Worm (Caenorhabditis elegans): ENCODE results near the gene ssl-1.

The ssl-1 gene

ce11 chrIII:12673382-12673970 lies 40.9 kb upstream of the ssl-1 start, which contains the start of the genes taf-7.2 and elpc-2 (continued):
- no peak for TF ChIP-seq efl-3 (GFP tag; optimal IDR thresholded peaks at IDR 0.05)
- TF ChIP-seq tbx-2 (tag; optimal IDR thresholded peaks at IDR 0.05) = peak; percentile 81
- peak; percentile 83 for TF ChIP-seq nhr-90 (tag; optimal IDR thresholded peaks at IDR 0.05; ENCODE audit: poor library complexity)
- TF ChIP-seq sup-37 (GFP tag; optimal IDR thresholded peaks at IDR 0.05) = no peak
- no peak for TF ChIP-seq snpc-4 (tag; optimal IDR thresholded peaks at IDR 0.05)
- TF ChIP-seq mab-9 (GFP tag; IDR thresholded peaks at IDR 0.05) = no peak
- TF ChIP-seq nhr-28 (tag; optimal IDR thresholded peaks at IDR 0.05) = no peak
- TF ChIP-seq mef-2 (tag; optimal IDR thresholded peaks at IDR 0.05) = no peak
- peak; percentile 13 for TF ChIP-seq fkh-8 (tag; optimal IDR thresholded peaks at IDR 0.05)
- TF ChIP-seq lin-35 (GFP tag; optimal IDR thresholded peaks at IDR 0.05) = no peak
- peak; percentile 53 for TF ChIP-seq mep-1 (tag; optimal IDR thresholded peaks at IDR 0.05)
- TF ChIP-seq ets-5 (GFP tag; IDR thresholded peaks at IDR 0.05) = no peak
- TF ChIP-seq C04F5.9 (tag; optimal IDR thresholded peaks at IDR 0.05) = peak; percentile 57
- peak; percentile 37 to 51 for TF ChIP-seq efl-1 (optimal IDR thresholded peaks at IDR 0.05)
- TF ChIP-seq efl-1 (GFP tag; optimal IDR thresholded peaks at IDR 0.05 in 1 of 2) = peak; percentile 57 to 86
- peak; percentile 68 for TF ChIP-seq dsc-1 (tag; optimal IDR thresholded peaks at IDR 0.05)
- TF ChIP-seq ceh-90 (tag; optimal IDR thresholded peaks at IDR 0.05) = peak; percentile 94
- TF ChIP-seq pqm-1 (tag; optimal IDR thresholded peaks at IDR 0.05) = no peak
- no peak for TF ChIP-seq blmp-1 (tag; optimal IDR thresholded peaks at IDR 0.05)
- peak; percentile 90 for TF ChIP-seq irx-1 (tag; optimal IDR thresholded peaks at IDR 0.05)

ce11 chrIII:12680266-12680665 lies 34.1 kb upstream of the ssl-1 start:
- no peak for TF ChIP-seq rnt-1 (tag; optimal IDR thresholded peaks at IDR 0.05)
- no peak for TF ChIP-seq mdl-1 (tag; optimal IDR thresholded peaks at IDR 0.05)
- no peak for TF ChIP-seq ceh-82 (tag; optimal IDR thresholded peaks at IDR 0.05)
- TF ChIP-seq unc-98 (GFP tag; IDR thresholded peaks at IDR 0.05) = no peak
- no peak for TF ChIP-seq elt-3 (tag; optimal IDR thresholded peaks at IDR 0.05)
- TF ChIP-seq C34B4.2 (tag; optimal IDR thresholded peaks at IDR 0.05) = no peak
- no peak for TF ChIP-seq lir-3 (tag; optimal IDR thresholded peaks at IDR 0.05; ENCODE audit: poor library complexity)
- TF ChIP-seq zip-4 (GFP tag; optimal IDR thresholded peaks at IDR 0.05) = no peak
- no peak for TF ChIP-seq xbp-1 (tag; optimal IDR thresholded peaks at IDR 0.05)
- TF ChIP-seq Y116A8C.19 (tag; optimal IDR thresholded peaks at IDR 0.05; ENCODE audit: borderline replicate concordance) = no peak
- TF ChIP-seq C16A3.4 (tag; optimal IDR thresholded peaks at IDR 0.05) = no peak
- no peak for TF ChIP-seq mef-2 (tag; optimal IDR thresholded peaks at IDR 0.05)
- TF ChIP-seq vab-15 (tag; optimal IDR thresholded peaks at IDR 0.05) = no peak

ce11 chrIII:12685372-12686298 lies 28.7 kb upstream of the ssl-1 start:
- TF ChIP-seq lir-3 (tag; optimal IDR thresholded peaks at IDR 0.05; ENCODE audit: poor library complexity) (no peak), mab-9 (GFP tag; IDR thresholded peaks at IDR 0.05) (no peak), unc-86 (tag; optimal IDR thresholded peaks at IDR 0.05) (no peak), efl-1 (optimal IDR thresholded peaks at IDR 0.05) (no peak), efl-1 (GFP tag; optimal IDR thresholded peaks at IDR 0.05 in 1 of 2) (peak in 1 of 2 experiments; percentile 71), hlh-4 (tag; optimal IDR thresholded peaks at IDR 0.05) (no peak), lin-35 (GFP tag; optimal IDR thresholded peaks at IDR 0.05) (no peak), alr-1 (tag; optimal IDR thresholded peaks at IDR 0.05; ENCODE audit: borderline replicate concordance) (no peak), nhr-77 (tag; optimal IDR thresholded peaks at IDR 0.05) (no peak), egl-27 (tag; optimal IDR thresholded peaks at IDR 0.05) (no peak), zip-4 (GFP tag; optimal IDR thresholded peaks at IDR 0.05) (no peak), unc-98 (GFP tag; IDR thresholded peaks at IDR 0.05) (0 out of 2 replicates have a peak, but pooled peaks have one; percentile 13), nhr-71 (tag; optimal IDR thresholded peaks at IDR 0.05) (no peak), F16B12.6 (tag; optimal IDR thresholded peaks at IDR 0.05) (no peak), C04F5.9 (tag; optimal IDR thresholded peaks at IDR 0.05) (peak; percentile 9), grh-1 (GFP tag; IDR thresholded peaks at IDR 0.05) (no peak), tlp-1 (tag; optimal IDR thresholded peaks at IDR 0.05) (no peak)
